Fruit fly (Drosophila melanogaster): ENCODE results near the gene Traf6.

DNA sequence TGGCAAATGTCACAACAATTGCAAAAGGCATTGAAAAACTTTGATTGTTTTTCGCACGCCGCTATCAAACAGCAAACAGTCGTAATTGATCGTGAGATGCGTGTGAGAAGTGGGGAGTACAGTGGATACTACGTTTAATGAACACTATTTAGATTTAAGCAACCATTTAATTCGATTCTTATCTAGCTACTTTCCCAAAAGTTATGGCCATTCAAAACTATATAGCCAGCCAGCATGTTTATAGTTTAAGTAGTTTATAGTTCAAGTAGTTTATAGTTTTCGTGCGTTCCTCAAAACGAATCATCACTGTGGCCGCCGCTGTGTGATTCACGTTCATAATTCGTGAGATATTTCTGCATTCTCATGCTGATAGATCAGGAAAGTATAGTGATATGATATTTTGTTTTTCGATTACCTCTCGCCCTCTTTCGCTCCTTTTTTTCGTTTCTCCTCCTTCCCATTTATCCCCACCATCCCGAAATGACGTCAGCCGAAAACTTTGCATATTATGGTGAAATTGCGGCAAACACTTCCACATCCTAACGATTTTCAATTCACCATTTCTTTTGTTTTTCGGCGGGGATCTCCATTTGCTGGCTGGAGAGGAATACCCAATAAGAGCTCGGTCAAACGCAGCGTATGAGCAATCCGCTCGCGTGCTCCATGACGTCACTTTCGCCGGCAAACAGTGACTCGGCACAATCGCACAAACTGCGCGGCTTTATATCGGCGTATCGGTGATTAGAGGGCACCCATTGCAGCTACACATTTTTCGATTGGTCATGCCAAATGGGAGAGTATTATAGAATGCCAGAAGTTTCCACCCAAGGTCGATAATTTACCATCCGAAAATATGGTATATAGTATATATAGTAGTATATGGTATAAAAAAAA is 43.6 kb downstream of the Traf6 start:
- TF ChIP-seq CG10631 (GFP tag; optimal IDR thresholded peaks at IDR 0.05): peak; percentile 17
- no peak for TF ChIP-seq Lpt (GFP tag; optimal IDR thresholded peaks at IDR 0.05)
- TF ChIP-seq CG3919 (GFP tag; optimal IDR thresholded peaks at IDR 0.05): no peak
